Worm (Caenorhabditis elegans): ENCODE results near the gene F31F4.1.

Gene F31F4.1

ce11 chrV:655823-656222 lies 28.0 kb upstream of the F31F4.1 start, which contains the start of gene srh-245:
Gene srh-245, minus strand, starts transcription at chrV:655923.
- TF ChIP-seq pha-4 (tag; optimal IDR thresholded peaks at IDR 0.05), result no peak
- no peak for TF ChIP-seq nhr-25 (tag; optimal IDR thresholded peaks at IDR 0.05)
- no peak for TF ChIP-seq unc-62 (GFP tag; optimal IDR thresholded peaks at IDR 0.05)

- TF ChIP-seq nhr-23 (tag; optimal IDR thresholded peaks at IDR 0.05) (no peak), lin-39 (tag; optimal IDR thresholded peaks at IDR 0.05) (no peak), elt-1 (tag; optimal IDR thresholded peaks at IDR 0.05) (no peak), ceh-28 (tag; optimal IDR thresholded peaks at IDR 0.05) (no peak), egl-27 (tag; optimal IDR thresholded peaks at IDR 0.05) (no peak), nhr-77 (tag; optimal IDR thresholded peaks at IDR 0.05) (no peak), tbx-2 (tag; optimal IDR thresholded peaks at IDR 0.05) (no peak), ama-1 (optimal IDR thresholded peaks at IDR 0.05) (no peak), nhr-67 (tag; optimal IDR thresholded peaks at IDR 0.05) (no peak), skn-1 (tag; optimal IDR thresholded peaks at IDR 0.05) (no peak), zag-1 (tag; optimal IDR thresholded peaks at IDR 0.05) (no peak), nhr-12 (tag; optimal IDR thresholded peaks at IDR 0.05) (no peak), R02D3.7 (tag; optimal IDR thresholded peaks at IDR 0.05) (no peak), fos-1 (tag; optimal IDR thresholded peaks at IDR 0.05) (no peak), unc-62 (GFP tag; optimal IDR thresholded peaks at IDR 0.05) (no peak), mdl-1 (tag; optimal IDR thresholded peaks at IDR 0.05) (no peak)
Observed at ce11 chrV:657678-658077, 26.2 kb upstream of the F31F4.1 start, which contains the start of gene srh-246. Gene srh-246, minus strand, starts transcription at chrV:657778.

ce11 chrV:660210-660609 lies 23.6 kb upstream of the F31F4.1 start, which contains the start of gene F31F4.17:
Gene F31F4.17, minus strand, starts transcription at chrV:660310.
- no peak for TF ChIP-seq nhr-237 (tag; optimal IDR thresholded peaks at IDR 0.05)
- no peak for TF ChIP-seq hmg-11 (tag; optimal IDR thresholded peaks at IDR 0.05)
- no peak for TF ChIP-seq ztf-11 (tag; optimal IDR thresholded peaks at IDR 0.05)
- TF ChIP-seq elt-2 (tag; optimal IDR thresholded peaks at IDR 0.05), result no peak
- no peak for TF ChIP-seq ceh-16 (tag; optimal IDR thresholded peaks at IDR 0.05)
- no peak for TF ChIP-seq egl-5 (tag; optimal IDR thresholded peaks at IDR 0.05)
- TF ChIP-seq ceh-9 (tag; optimal IDR thresholded peaks at IDR 0.05), result no peak
- TF ChIP-seq snpc-4 (tag; optimal IDR thresholded peaks at IDR 0.05), result no peak
- TF ChIP-seq R02D3.7 (tag; optimal IDR thresholded peaks at IDR 0.05), result no peak
- no peak for TF ChIP-seq elt-1 (tag; optimal IDR thresholded peaks at IDR 0.05)
- no peak for TF ChIP-seq lin-39 (tag; optimal IDR thresholded peaks at IDR 0.05)
- TF ChIP-seq ztf-4 (tag; optimal IDR thresholded peaks at IDR 0.05), result no peak
- TF ChIP-seq ceh-28 (tag; optimal IDR thresholded peaks at IDR 0.05), result no peak
- TF ChIP-seq nhr-12 (tag; optimal IDR thresholded peaks at IDR 0.05), result no peak
- TF ChIP-seq tbx-2 (tag; optimal IDR thresholded peaks at IDR 0.05), result no peak
- TF ChIP-seq pqm-1 (tag; optimal IDR thresholded peaks at IDR 0.05), result no peak
- no peak for TF ChIP-seq nhr-28 (tag; optimal IDR thresholded peaks at IDR 0.05)
- no peak for TF ChIP-seq nhr-23 (tag; optimal IDR thresholded peaks at IDR 0.05)
- no peak for TF ChIP-seq fkh-2 (tag; optimal IDR thresholded peaks at IDR 0.05)
- no peak for TF ChIP-seq ZK546.5 (tag; optimal IDR thresholded peaks at IDR 0.05)

- TF ChIP-seq nhr-237 (tag; optimal IDR thresholded peaks at IDR 0.05), result no peak
- TF ChIP-seq ztf-4 (tag; optimal IDR thresholded peaks at IDR 0.05), result no peak
- TF ChIP-seq nhr-12 (tag; optimal IDR thresholded peaks at IDR 0.05), result no peak
- TF ChIP-seq pqm-1 (tag; optimal IDR thresholded peaks at IDR 0.05), result no peak
- TF ChIP-seq lsy-12 (tag; optimal IDR thresholded peaks at IDR 0.05), result no peak
- no peak for TF ChIP-seq ceh-9 (tag; optimal IDR thresholded peaks at IDR 0.05)
- no peak for TF ChIP-seq ama-1 (optimal IDR thresholded peaks at IDR 0.05)
- no peak for TF ChIP-seq ztf-11 (tag; optimal IDR thresholded peaks at IDR 0.05)
- TF ChIP-seq mml-1 (tag; optimal IDR thresholded peaks at IDR 0.05), result no peak
- no peak for TF ChIP-seq nhr-25 (tag; optimal IDR thresholded peaks at IDR 0.05)
Observed at ce11 chrV:664337-664847, 19.5 kb upstream of the F31F4.1 start, which contains the start of the genes F31F4.11 and srh-266. Gene F31F4.11, minus strand, starts transcription at chrV:664437. Gene srh-266, plus strand, starts transcription at chrV:664797.

ce11 chrV:667459-667858 lies 16.4 kb upstream of the F31F4.1 start, which contains the start of gene nhr-180:
Gene nhr-180, minus strand, starts transcription at chrV:667510.
- TF ChIP-seq fkh-10 (GFP tag; optimal IDR thresholded peaks at IDR 0.05), result no peak
- no peak for TF ChIP-seq fos-1 (tag; optimal IDR thresholded peaks at IDR 0.05)
- no peak for TF ChIP-seq ceh-9 (tag; optimal IDR thresholded peaks at IDR 0.05)
- no peak for TF ChIP-seq mml-1 (tag; optimal IDR thresholded peaks at IDR 0.05)
- TF ChIP-seq nhr-23 (tag; optimal IDR thresholded peaks at IDR 0.05), result no peak
- no peak for TF ChIP-seq hmg-11 (tag; optimal IDR thresholded peaks at IDR 0.05)
- TF ChIP-seq eor-1 (tag; optimal IDR thresholded peaks at IDR 0.05), result no peak
- TF ChIP-seq ama-1 (optimal IDR thresholded peaks at IDR 0.05), result no peak
- peak; percentile 16 for TF ChIP-seq pqm-1 (tag; optimal IDR thresholded peaks at IDR 0.05)
- no peak for TF ChIP-seq tbx-2 (tag; optimal IDR thresholded peaks at IDR 0.05)
- no peak for TF ChIP-seq lin-39 (tag; optimal IDR thresholded peaks at IDR 0.05)
- no peak for TF ChIP-seq snpc-4 (tag; optimal IDR thresholded peaks at IDR 0.05)
- TF ChIP-seq nhr-43 (tag; optimal IDR thresholded peaks at IDR 0.05; ENCODE audit: poor library complexity, severe bottlenecking), result no peak
- TF ChIP-seq elt-2 (tag; optimal IDR thresholded peaks at IDR 0.05), result peak; percentile 50
